Fruit fly (Drosophila melanogaster) whole organism, embryonic: ENCODE results near the gene PMP34.
A peak's percentile ranks its signal among the peaks of the same experiment; 100 is the strongest.

Source experiments
- CG11247 ChIP-seq: fragments of 200-800 bp; sonication (Bioruptor generic); IDR thresholded peaks from 2 replicates; pipeline ENCODE4 v1.3.6; 2022; ENCODE audit warnings: missing biosample characterization, missing genetic modification characterization
- CG12391 ChIP-seq: fragments of 200-800 bp; sonication (Bioruptor generic); optimal IDR thresholded peaks from 3 replicates; lab custom pipeline; 2018; ENCODE audit warnings: missing biosample characterization, mild to moderate bottlenecking, missing genetic modification characterization, moderate library complexity
- CG12659 ChIP-seq: fragments of 200-800 bp; sonication (Bioruptor generic); optimal IDR thresholded peaks from 3 replicates; lab custom pipeline; 2017; ENCODE audit warnings: mild to moderate bottlenecking, missing biosample characterization, missing genetic modification reagents, missing genetic modification characterization
- CG14710 ChIP-seq: fragments of 200-800 bp; sonication (Bioruptor generic); optimal IDR thresholded peaks from 3 replicates; lab custom pipeline; 2019; ENCODE audit warnings: missing biosample characterization, mild to moderate bottlenecking, missing genetic modification characterization, moderate library complexity
- CG1529 ChIP-seq: fragments of 200-800 bp; sonication (Bioruptor generic); optimal IDR thresholded peaks from 3 replicates; lab custom pipeline; 2018; ENCODE audit warnings: missing biosample characterization, missing genetic modification characterization
- CG15514 ChIP-seq: fragments of 200-800 bp; sonication (Bioruptor generic); optimal IDR thresholded peaks from 3 replicates; lab custom pipeline; 2017; ENCODE audit warnings: missing biosample characterization, missing genetic modification characterization, mild to moderate bottlenecking, moderate library complexity, missing genetic modification reagents
- CG1603 ChIP-seq: fragments of 200-800 bp; sonication (Bioruptor generic); optimal IDR thresholded peaks from 2 replicates; lab custom pipeline; 2019; ENCODE audit warnings: missing biosample characterization, mild to moderate bottlenecking, missing genetic modification characterization, moderate library complexity
- CG1647 ChIP-seq: fragments of 200-800 bp; sonication (Bioruptor generic); optimal IDR thresholded peaks from 3 replicates; lab custom pipeline; 2016; ENCODE audit warnings: missing biosample characterization, missing genetic modification characterization
- CG17186 ChIP-seq: fragments of 200-800 bp; sonication (Bioruptor generic); optimal IDR thresholded peaks from 3 replicates; lab custom pipeline; 2017; ENCODE audit warnings: missing biosample characterization, missing genetic modification reagents, missing genetic modification characterization
- CG17829 ChIP-seq: fragments of 200-800 bp; optimal IDR thresholded peaks from 2 replicates; lab custom pipeline; 2019; ENCODE audit warnings: missing biosample characterization, mild to moderate bottlenecking, missing genetic modification characterization, moderate library complexity
- CG2116 ChIP-seq: fragments of 200-800 bp; sonication (Bioruptor generic); optimal IDR thresholded peaks from 3 replicates; lab custom pipeline; 2018; ENCODE audit warnings: missing biosample characterization, mild to moderate bottlenecking, missing genetic modification characterization
- CG31441 ChIP-seq: fragments of 200-800 bp; sonication (Bioruptor generic); IDR thresholded peaks from 2 replicates; pipeline ENCODE4 v1.3.6; 2022; ENCODE audit warnings: missing biosample characterization, missing genetic modification characterization
- CG33213 ChIP-seq: fragments of 200-800 bp; sonication (Bioruptor generic); optimal IDR thresholded peaks from 3 replicates; lab custom pipeline; 2016; ENCODE audit warnings: missing biosample characterization, missing genetic modification characterization
- CG3847 ChIP-seq: fragments of 200-800 bp; sonication (Bioruptor generic); IDR thresholded peaks from 2 replicates; pipeline ENCODE4 v1.3.6; 2022; ENCODE audit warnings: missing biosample characterization, missing genetic modification characterization
- CG4707 ChIP-seq: fragments of 200-800 bp; sonication (Bioruptor generic); optimal IDR thresholded peaks from 2 replicates; lab custom pipeline; 2018; ENCODE audit warnings: missing biosample characterization, mild to moderate bottlenecking, missing genetic modification characterization, moderate library complexity
- CG4854 ChIP-seq: fragments of 200-800 bp; sonication (Bioruptor generic); optimal IDR thresholded peaks from 2 replicates; lab custom pipeline; 2016; ENCODE audit warnings: missing biosample characterization, missing genetic modification characterization, inconsistent platforms
- CG5245 ChIP-seq: fragments of 200-800 bp; sonication (Bioruptor generic); optimal IDR thresholded peaks from 3 replicates; lab custom pipeline; 2016; ENCODE audit warnings: missing biosample characterization, missing genetic modification characterization
- CG9876 ChIP-seq: fragments of 200-800 bp; sonication (Bioruptor generic); optimal IDR thresholded peaks from 2 replicates; lab custom pipeline; 2016; ENCODE audit warnings: missing biosample characterization, missing genetic modification characterization
- CTCF ChIP-seq: fragments of 200-800 bp; sonication (Bioruptor generic); optimal IDR thresholded peaks from 2 replicates; lab custom pipeline; 2017; ENCODE audit warnings: missing biosample characterization, mild to moderate bottlenecking, missing genetic modification characterization, moderate library complexity
- Dek ChIP-seq: fragments of 200-800 bp; sonication (Bioruptor generic); optimal IDR thresholded peaks from 3 replicates; lab custom pipeline; 2019; ENCODE audit warnings: missing biosample characterization, mild to moderate bottlenecking, missing genetic modification characterization, moderate library complexity
- Dp ChIP-seq: fragments of 200-800 bp; sonication (Bioruptor generic); optimal IDR thresholded peaks from 2 replicates; lab custom pipeline; 2018; ENCODE audit warnings: missing biosample characterization, mild to moderate bottlenecking, missing genetic modification characterization, moderate library complexity
- E2f2 ChIP-seq: fragments of 200-800 bp; sonication (Bioruptor generic); IDR thresholded peaks from 2 replicates; pipeline ENCODE4 v1.3.6; 2022; ENCODE audit warnings: missing biosample characterization, missing genetic modification characterization
- Ets65A ChIP-seq: fragments of 200-800 bp; sonication (Bioruptor generic); peaks from one replicate; lab custom pipeline; 2016; ENCODE audit warnings: missing biosample characterization, missing genetic modification characterization
- Ets97D ChIP-seq: fragments of 200-800 bp; sonication (Bioruptor generic); optimal IDR thresholded peaks from 3 replicates; lab custom pipeline; 2016; ENCODE audit warnings: missing biosample characterization, missing genetic modification characterization
- GATAe ChIP-seq: fragments of 200-800 bp; sonication (Bioruptor generic); conservative IDR thresholded peaks from 2 replicates; pipeline ENCODE4 v1.3.6; 2022; ENCODE audit warnings: missing biosample characterization, missing genetic modification characterization
- H15 ChIP-seq: fragments of 200-800 bp; sonication (Bioruptor generic); IDR thresholded peaks from 3 replicates; pipeline ENCODE4 v1.3.6; 2022; ENCODE audit warnings: missing biosample characterization, missing genetic modification characterization
- HHEX ChIP-seq: fragments of 200-800 bp; sonication (Bioruptor generic); optimal IDR thresholded peaks from 3 replicates; lab custom pipeline; 2017; ENCODE audit warnings: missing biosample characterization, mild to moderate bottlenecking, missing genetic modification characterization, missing genetic modification reagents
- HLH54F ChIP-seq: fragments of 200-800 bp; sonication (Bioruptor generic); optimal IDR thresholded peaks from 3 replicates; lab custom pipeline; 2016; ENCODE audit warnings: missing biosample characterization, missing genetic modification characterization
- Max ChIP-seq: fragments of 200-800 bp; sonication (Bioruptor generic); optimal IDR thresholded peaks from 2 replicates; lab custom pipeline; 2016; ENCODE audit warnings: missing biosample characterization, mild to moderate bottlenecking, missing genetic modification characterization
- NFAT ChIP-seq: fragments of 200-800 bp; sonication (Bioruptor generic); IDR thresholded peaks from 2 replicates; pipeline ENCODE4 v1.3.6; 2022; ENCODE audit warnings: missing biosample characterization, missing genetic modification characterization
- Neu2 ChIP-seq: fragments of 200-800 bp; sonication (Bioruptor generic); optimal IDR thresholded peaks from 3 replicates; lab custom pipeline; 2016; ENCODE audit warnings: missing biosample characterization, missing genetic modification characterization, borderline replicate concordance
- Sin3A ChIP-seq: fragments of >200 bp; optimal IDR thresholded peaks from 2 replicates; lab custom pipeline; 2018
- Sry-β ChIP-seq: fragments of 200-800 bp; sonication (Bioruptor generic); optimal IDR thresholded peaks from 2 replicates; lab custom pipeline; 2018; ENCODE audit warnings: missing biosample characterization, mild to moderate bottlenecking, missing genetic modification characterization, moderate library complexity
- Sry-δ ChIP-seq: fragments of 200-800 bp; sonication (Bioruptor generic); optimal IDR thresholded peaks from 2 replicates; lab custom pipeline; 2016; ENCODE audit warnings: missing biosample characterization, missing genetic modification characterization
- Trl ChIP-seq, 3 experiments: fragments of >200 bp in 2 of 3; fragments of 200-800 bp in 1 of 3; sonication (Bioruptor generic) in 1 of 3; optimal IDR thresholded peaks; 2 replicates in 1 of 3; 3 replicates in 2 of 3; lab custom pipeline; 2016 to 2017; ENCODE audit warnings: missing biosample characterization in 1 of 3, missing genetic modification characterization in 1 of 3
- Xbp1 ChIP-seq: fragments of 200-800 bp; sonication (Bioruptor generic); optimal IDR thresholded peaks from 3 replicates; lab custom pipeline; 2016; ENCODE audit warnings: missing biosample characterization, mild to moderate bottlenecking, missing genetic modification characterization
- YL-1 ChIP-seq: fragments of 200-800 bp; sonication (Bioruptor generic); optimal IDR thresholded peaks from 3 replicates; lab custom pipeline; 2017; ENCODE audit warnings: missing biosample characterization, mild to moderate bottlenecking, missing genetic modification characterization
- bcd ChIP-seq: fragments of 200-800 bp; sonication (Bioruptor generic); optimal IDR thresholded peaks from 2 replicates; lab custom pipeline; 2017; ENCODE audit warnings: missing biosample characterization, mild to moderate bottlenecking, missing genetic modification characterization
- btn ChIP-seq: fragments of 200-800 bp; sonication (Bioruptor generic); optimal IDR thresholded peaks from 2 replicates; lab custom pipeline; 2016; ENCODE audit warnings: missing biosample characterization, missing genetic modification characterization
- crp ChIP-seq, 2 experiments: fragments of 200-800 bp; sonication (Bioruptor generic); optimal IDR thresholded peaks; 2 replicates in 1 of 2; 3 replicates in 1 of 2; lab custom pipeline; 2017; ENCODE audit warnings: missing biosample characterization in 2 of 2, missing genetic modification characterization in 2 of 2, mild to moderate bottlenecking in 1 of 2, moderate library complexity in 1 of 2
- ems ChIP-seq: fragments of 200-800 bp; sonication (Bioruptor generic); optimal IDR thresholded peaks from 3 replicates; lab custom pipeline; 2016; ENCODE audit warnings: missing biosample characterization, missing genetic modification characterization
- fd3F ChIP-seq: fragments of 200-800 bp; sonication (Bioruptor generic); optimal IDR thresholded peaks from 2 replicates; lab custom pipeline; 2018; ENCODE audit warnings: missing biosample characterization, mild to moderate bottlenecking, missing genetic modification characterization, moderate library complexity
- gce ChIP-seq: fragments of 200-800 bp; sonication (Bioruptor generic); IDR thresholded peaks from 3 replicates; pipeline ENCODE4 v1.3.6; 2022; ENCODE audit warnings: missing biosample characterization, missing genetic modification characterization
- her ChIP-seq: fragments of 200-800 bp; sonication (Bioruptor generic); optimal IDR thresholded peaks from 2 replicates; lab custom pipeline; 2016; ENCODE audit warnings: missing biosample characterization, missing genetic modification characterization
- lmd ChIP-seq: fragments of 200-800 bp; sonication (Bioruptor generic); IDR thresholded peaks from 2 replicates; pipeline ENCODE4 v1.3.6; 2022; ENCODE audit warnings: missing biosample characterization, missing genetic modification characterization
- maf-S ChIP-seq: fragments of 200-800 bp; sonication (Bioruptor generic); optimal IDR thresholded peaks from 2 replicates; lab custom pipeline; 2016; ENCODE audit warnings: missing biosample characterization, missing genetic modification characterization
- nom ChIP-seq: fragments of 200-800 bp; sonication (Bioruptor generic); optimal IDR thresholded peaks from 2 replicates; lab custom pipeline; 2017; ENCODE audit warnings: missing biosample characterization, missing genetic modification characterization, mild to moderate bottlenecking, moderate library complexity, missing genetic modification reagents
- pan ChIP-seq, 4 experiments: fragments of >200 bp in 3 of 4; fragments of 200-800 bp in 1 of 4; sonication (Bioruptor generic) in 1 of 4; optimal IDR thresholded peaks in 3 of 4; IDR thresholded peaks in 1 of 4; 2 replicates each; pipeline versions ENCODE4 v1.3.6 to Lab custom; 2017 to 2022; ENCODE audit warnings: missing biosample characterization in 2 of 4, missing genetic modification characterization in 2 of 4, mixed read lengths in 1 of 4
- tin ChIP-seq: fragments of 200-800 bp; sonication (Bioruptor generic); optimal IDR thresholded peaks from 3 replicates; lab custom pipeline; 2016; ENCODE audit warnings: missing biosample characterization, missing genetic modification characterization
- vvl ChIP-seq: fragments of 200-800 bp; sonication (Bioruptor generic); IDR thresholded peaks from 2 replicates; pipeline ENCODE4 v1.3.6; 2022; ENCODE audit warnings: missing biosample characterization, missing genetic modification characterization

Gene PMP34

dm6 chr3L:4282627-4283026 lies 35.9 kb upstream of the PMP34 start, which contains the start of gene CG11583:
TSS of gene CG11583 (minus strand) at chr3L:4282817.
- TF ChIP-seq CG3847 (GFP tag; lab: Robert Waterston, UW) = peak; percentile 68
- TF ChIP-seq CG17186 = peak; percentile 62
- peak; percentile 39 for TF ChIP-seq CG33213 (GFP tag; lab: Kevin White, UChicago)
- peak; percentile 47 for TF ChIP-seq Sry-δ
- peak; percentile 35 for TF ChIP-seq tin (GFP tag; lab: Kevin White, UChicago)
- TF ChIP-seq HLH54F = peak; percentile 59
- peak; percentile 33 for TF ChIP-seq Sin3A
- TF ChIP-seq btn = no peak
- TF ChIP-seq Neu2 (GFP tag; lab: Kevin White, UChicago) = no peak
- TF ChIP-seq HHEX (GFP tag; lab: Kevin White, UChicago) = peak; percentile 18
- TF ChIP-seq CG1603 (tag; lab: Kevin White, UChicago) = peak; percentile 64
- no peak for TF ChIP-seq H15 (GFP tag; lab: Robert Waterston, UW)
- TF ChIP-seq CG4707 (GFP tag; lab: Kevin White, UChicago) = no peak
- peak; percentile 55 for TF ChIP-seq CG1647 (GFP tag; lab: Kevin White, UChicago)
- TF ChIP-seq CG17829 (tag; lab: Kevin White, UChicago) = peak; percentile 46
- no peak for TF ChIP-seq lmd (GFP tag; lab: Robert Waterston, UW)
- TF ChIP-seq crp (GFP tag; optimal IDR thresholded peaks at IDR 0.05; lab: Kevin White, UChicago) = peak in 1 of 2 experiments; percentile 9
- no peak for TF ChIP-seq fd3F (GFP tag; lab: Kevin White, UChicago)
- peak; percentile 34; the same call in 1 of the 2 replicates for TF ChIP-seq vvl (GFP tag; lab: Robert Waterston, UW)
- peak; percentile 63 for TF ChIP-seq CG12659 (GFP tag; lab: Kevin White, UChicago)
- peak; percentile 14 for TF ChIP-seq nom (GFP tag; lab: Kevin White, UChicago)
- TF ChIP-seq CG1529 = no peak
- peak; percentile 74 for TF ChIP-seq Dp (GFP tag; lab: Kevin White, UChicago)
- TF ChIP-seq CG9876 (GFP tag; lab: Kevin White, UChicago) = peak; percentile 4
- TF ChIP-seq Ets97D (GFP tag; lab: Kevin White, UChicago) = peak; percentile 86
- peak; percentile 48 for TF ChIP-seq CG12391
- TF ChIP-seq CG15514 = peak; percentile 97
- TF ChIP-seq Ets65A (GFP tag; lab: Kevin White, UChicago) = peak; percentile 70
- peak; percentile 1 for TF ChIP-seq Dek
- TF ChIP-seq CG31441 (GFP tag; lab: Robert Waterston, UW) = no peak
- TF ChIP-seq E2f2 (GFP tag; lab: Robert Waterston, UW) = peak; percentile 81
- TF ChIP-seq CG14710 (tag; lab: Kevin White, UChicago) = peak; percentile 49
- TF ChIP-seq Sry-β (GFP tag; lab: Kevin White, UChicago) = no peak
- TF ChIP-seq CG5245 (GFP tag; lab: Kevin White, UChicago) = peak; percentile 15
- TF ChIP-seq CG2116 (GFP tag; lab: Kevin White, UChicago) = peak; percentile 23
- TF ChIP-seq gce (GFP tag; lab: Robert Waterston, UW) = no peak
- TF ChIP-seq Max (GFP tag; lab: Kevin White, UChicago) = peak; percentile 98
- peak; percentile 50 for TF ChIP-seq ems
- TF ChIP-seq Trl (optimal IDR thresholded peaks at IDR 0.05; lab: Kevin White, UChicago) = no peak
- peak; percentile 34 for TF ChIP-seq Trl (GFP tag; optimal IDR thresholded peaks at IDR 0.05; lab: Kevin White, UChicago)
- TF ChIP-seq maf-S (GFP tag; lab: Kevin White, UChicago) = peak; percentile 34
- peak; percentile 31 for TF ChIP-seq bcd (GFP tag; lab: Kevin White, UChicago)
- peak; percentile 88 for TF ChIP-seq YL-1 (GFP tag; lab: Kevin White, UChicago)
- peak; percentile 48; the same call in 1 of the 2 replicates for TF ChIP-seq NFAT
- TF ChIP-seq CG11247 (GFP tag; lab: Robert Waterston, UW) = peak; percentile 9; the same call in 1 of the 2 replicates
- TF ChIP-seq CTCF (GFP tag; lab: Kevin White, UChicago) = peak; percentile 36
- no peak for TF ChIP-seq GATAe (GFP tag; lab: Robert Waterston, UW)
- peak; percentile 31 for TF ChIP-seq her
- TF ChIP-seq Xbp1 (GFP tag; lab: Kevin White, UChicago) = peak; percentile 64
- TF ChIP-seq pan (optimal IDR thresholded peaks at IDR 0.05; lab: Kevin White, UChicago) = no peak
- TF ChIP-seq pan (GFP tag; optimal IDR thresholded peaks at IDR 0.05 in 1 of 2, IDR thresholded peaks at IDR 0.05 in 1 of 2) = peak in 1 of 2 experiments; percentile 17
- peak; percentile 24 for TF ChIP-seq CG4854 (GFP tag; lab: Kevin White, UChicago)
